Fruit fly (Drosophila melanogaster): ENCODE measurements around the gene CG10324.

- TF ChIP-seq Abd-B (GFP tag; optimal IDR thresholded peaks at IDR 0.05) (no peak), fru (GFP tag; optimal IDR thresholded peaks at IDR 0.05) (no peak), CrebA (GFP tag; optimal IDR thresholded peaks at IDR 0.05; ENCODE audit: borderline replicate concordance) (no peak), h (GFP tag; optimal IDR thresholded peaks at IDR 0.05) (no peak), pan (optimal IDR thresholded peaks at IDR 0.05) (no peak), usp (GFP tag; optimal IDR thresholded peaks at IDR 0.05) (no peak), Hr78 (GFP tag; optimal IDR thresholded peaks at IDR 0.05) (no peak), br (GFP tag; optimal IDR thresholded peaks at IDR 0.05) (no peak), Mio (GFP tag; optimal IDR thresholded peaks at IDR 0.05) (no peak)
These were observed 3.2 kb downstream of the CG10324 start, which contains the start of gene Arl6IP1 for dm6 chr3R:16643591-16643990.

Measured in whole organism, wandering third instar larva.